Fruit fly (Drosophila melanogaster): ENCODE measurements around the gene crn.

Gene crn

dm6 chrX:2219246-2219645 lies 30.5 kb downstream of the crn start:
- TF ChIP-seq Myc (optimal IDR thresholded peaks at IDR 0.05): no peak
- TF ChIP-seq h (optimal IDR thresholded peaks at IDR 0.05): no peak
- no peak for TF ChIP-seq insv (optimal IDR thresholded peaks at IDR 0.05)
- no peak for TF ChIP-seq ttk (optimal IDR thresholded peaks at IDR 0.05)
- no peak for TF ChIP-seq psq (optimal IDR thresholded peaks at IDR 0.05)
- TF ChIP-seq Sin3A (optimal IDR thresholded peaks at IDR 0.05): no peak

- TF ChIP-seq insv (optimal IDR thresholded peaks at IDR 0.05) (no peak), psq (optimal IDR thresholded peaks at IDR 0.05) (no peak), Myc (optimal IDR thresholded peaks at IDR 0.05) (no peak), ttk (optimal IDR thresholded peaks at IDR 0.05) (no peak), h (optimal IDR thresholded peaks at IDR 0.05) (no peak), Sin3A (optimal IDR thresholded peaks at IDR 0.05) (no peak)
These were observed 31.3 kb downstream of the crn start for dm6 chrX:2218455-2218854.

dm6 chrX:2213759-2214406 lies 35.9 kb downstream of the crn start, which contains the start of gene SmydA-8:
SmydA-8 (minus strand) TSS chrX:2213809.
- no peak for TF ChIP-seq h (optimal IDR thresholded peaks at IDR 0.05)
- no peak for TF ChIP-seq Myc (optimal IDR thresholded peaks at IDR 0.05)
- TF ChIP-seq Sin3A (optimal IDR thresholded peaks at IDR 0.05): no peak
- no peak for TF ChIP-seq insv (optimal IDR thresholded peaks at IDR 0.05)
- TF ChIP-seq ttk (optimal IDR thresholded peaks at IDR 0.05): no peak
- no peak for TF ChIP-seq psq (optimal IDR thresholded peaks at IDR 0.05)

- TF ChIP-seq psq (optimal IDR thresholded peaks at IDR 0.05) (no peak), Myc (optimal IDR thresholded peaks at IDR 0.05) (no peak), ttk (optimal IDR thresholded peaks at IDR 0.05) (no peak), Sin3A (optimal IDR thresholded peaks at IDR 0.05) (no peak), h (optimal IDR thresholded peaks at IDR 0.05) (no peak), insv (optimal IDR thresholded peaks at IDR 0.05) (no peak)
These were observed 37.4 kb downstream of the crn start for dm6 chrX:2212327-2212820.

- TF ChIP-seq h (optimal IDR thresholded peaks at IDR 0.05): no peak
These were observed 41.0 kb downstream of the crn start for dm6 chrX:2208641-2209241.

dm6 chrX:2203766-2204165 lies 46.0 kb downstream of the crn start, which contains the start of gene FarO:
FarO (minus strand) TSS chrX:2203866.
- TF ChIP-seq ttk (optimal IDR thresholded peaks at IDR 0.05): no peak
- TF ChIP-seq h (optimal IDR thresholded peaks at IDR 0.05): no peak
- no peak for TF ChIP-seq Sin3A (optimal IDR thresholded peaks at IDR 0.05)
- TF ChIP-seq insv (optimal IDR thresholded peaks at IDR 0.05): no peak

dm6 chrX:2199303-2199702 lies 50.5 kb downstream of the crn start:
- TF ChIP-seq insv (optimal IDR thresholded peaks at IDR 0.05) (no peak), h (optimal IDR thresholded peaks at IDR 0.05) (no peak), ttk (optimal IDR thresholded peaks at IDR 0.05) (no peak), psq (optimal IDR thresholded peaks at IDR 0.05) (no peak), Myc (optimal IDR thresholded peaks at IDR 0.05) (no peak), Sin3A (optimal IDR thresholded peaks at IDR 0.05) (no peak)

- TF ChIP-seq ttk (optimal IDR thresholded peaks at IDR 0.05): no peak
- TF ChIP-seq psq (optimal IDR thresholded peaks at IDR 0.05): no peak
- TF ChIP-seq h (optimal IDR thresholded peaks at IDR 0.05): no peak
- no peak for TF ChIP-seq Sin3A (optimal IDR thresholded peaks at IDR 0.05)
- TF ChIP-seq insv (optimal IDR thresholded peaks at IDR 0.05): no peak
- no peak for TF ChIP-seq Myc (optimal IDR thresholded peaks at IDR 0.05)
These were observed 51.6 kb downstream of the crn start for dm6 chrX:2198272-2198571.
